Worm (Caenorhabditis elegans) whole organism, L3 larva: ENCODE measurements around the gene cht-1.
A peak's percentile ranks its signal among the peaks of the same experiment; 100 is the strongest.

Source experiments
- R02D3.7 ChIP-seq: fragments of 150-350 bp; optimal IDR thresholded peaks from 2 replicates; lab custom pipeline; 2014; ENCODE audit warnings: missing biosample characterization, missing genetic modification characterization
- ZK546.5 ChIP-seq: sonication (generic microtip); optimal IDR thresholded peaks from 2 replicates; lab custom pipeline; 2017; ENCODE audit warnings: missing biosample characterization, missing genetic modification characterization
- aly-2 ChIP-seq: fragments of 150-350 bp; optimal IDR thresholded peaks from 2 replicates; lab custom pipeline; 2014; ENCODE audit warnings: missing biosample characterization, missing genetic modification characterization
- ama-1 ChIP-seq: fragments of 150-350 bp; optimal IDR thresholded peaks from 2 replicates; lab custom pipeline; 2018
- ceh-16 ChIP-seq: sonication (generic microtip); optimal IDR thresholded peaks from 2 replicates; lab custom pipeline; 2017; ENCODE audit warnings: missing biosample characterization, missing genetic modification characterization
- ceh-28 ChIP-seq: fragments of 150-350 bp; optimal IDR thresholded peaks from 2 replicates; lab custom pipeline; 2014; ENCODE audit warnings: missing biosample characterization, missing genetic modification reagents, missing genetic modification characterization
- ceh-82 ChIP-seq: fragments of 150-350 bp; optimal IDR thresholded peaks from 2 replicates; lab custom pipeline; 2014; ENCODE audit warnings: missing biosample characterization, missing genetic modification characterization
- ceh-9 ChIP-seq: sonication (generic microtip); optimal IDR thresholded peaks from 2 replicates; lab custom pipeline; 2018; ENCODE audit warnings: missing biosample characterization, missing genetic modification characterization
- daf-12 ChIP-seq: fragments of 150-350 bp; optimal IDR thresholded peaks from 2 replicates; lab custom pipeline; 2014; ENCODE audit warnings: missing biosample characterization, missing genetic modification reagents, missing genetic modification characterization
- egl-27 ChIP-seq: sonication (generic microtip); optimal IDR thresholded peaks from 4 replicates; lab custom pipeline; 2017; ENCODE audit warnings: missing biosample characterization, missing genetic modification reagents, missing genetic modification characterization
- egl-5 ChIP-seq: fragments of 150-350 bp; optimal IDR thresholded peaks from 2 replicates; lab custom pipeline; 2017; ENCODE audit warnings: missing biosample characterization, missing genetic modification reagents, missing genetic modification characterization, inconsistent platforms
- elt-1 ChIP-seq: fragments of 150-350 bp; optimal IDR thresholded peaks from 2 replicates; lab custom pipeline; 2014; ENCODE audit warnings: missing biosample characterization, missing genetic modification characterization
- elt-2 ChIP-seq: sonication (generic microtip); optimal IDR thresholded peaks from 2 replicates; lab custom pipeline; 2016; ENCODE audit warnings: missing genetic modification reagents, mild to moderate bottlenecking, missing genetic modification characterization, missing compliant biosample characterization
- elt-3 ChIP-seq, 3 experiments: fragments of 150-350 bp in 1 of 3; sonication (generic microtip) in 2 of 3; optimal IDR thresholded peaks; 2 replicates in 2 of 3; 4 replicates in 1 of 3; lab custom pipeline; 2014 to 2017; ENCODE audit warnings: missing biosample characterization in 3 of 3, missing genetic modification characterization in 3 of 3
- eor-1 ChIP-seq, 2 experiments: fragments of 150-350 bp; optimal IDR thresholded peaks; 2 replicates each; lab custom pipeline; 2014 to 2018; ENCODE audit warnings: missing biosample characterization in 2 of 2, missing genetic modification characterization in 2 of 2
- fkh-10 ChIP-seq: sonication (generic microtip); optimal IDR thresholded peaks from 2 replicates; lab custom pipeline; 2017; ENCODE audit warnings: missing biosample characterization, missing genetic modification reagents, missing genetic modification characterization
- fkh-2 ChIP-seq: fragments of 150-350 bp; optimal IDR thresholded peaks from 2 replicates; lab custom pipeline; 2014; ENCODE audit warnings: missing biosample characterization, missing genetic modification reagents, missing genetic modification characterization
- fos-1 ChIP-seq: fragments of 150-350 bp; optimal IDR thresholded peaks from 2 replicates; lab custom pipeline; 2014; ENCODE audit warnings: missing biosample characterization, missing genetic modification characterization
- hmg-11 ChIP-seq: sonication (generic microtip); optimal IDR thresholded peaks from 2 replicates; lab custom pipeline; 2016; ENCODE audit warnings: missing genetic modification characterization, missing compliant biosample characterization
- jun-1 ChIP-seq: fragments of 150-350 bp; optimal IDR thresholded peaks from 2 replicates; lab custom pipeline; 2014; ENCODE audit warnings: missing biosample characterization, missing genetic modification reagents, missing genetic modification characterization
- lin-15B ChIP-seq: fragments of 150-350 bp; optimal IDR thresholded peaks from 2 replicates; lab custom pipeline; 2014; ENCODE audit warnings: missing biosample characterization, missing genetic modification characterization
- lin-39 ChIP-seq: fragments of 150-350 bp; optimal IDR thresholded peaks from 2 replicates; lab custom pipeline; 2018; ENCODE audit warnings: missing biosample characterization, missing genetic modification reagents, missing genetic modification characterization
- lsy-12 ChIP-seq: sonication (generic microtip); optimal IDR thresholded peaks from 2 replicates; lab custom pipeline; 2016; ENCODE audit warnings: mild to moderate bottlenecking, missing genetic modification characterization, missing compliant biosample characterization
- mdl-1 ChIP-seq: fragments of 150-350 bp; optimal IDR thresholded peaks from 2 replicates; lab custom pipeline; 2014; ENCODE audit warnings: missing biosample characterization, missing genetic modification characterization
- mml-1 ChIP-seq: fragments of 150-350 bp; sonication (generic microtip); optimal IDR thresholded peaks from 3 replicates; lab custom pipeline; 2014; ENCODE audit warnings: missing biosample characterization, missing genetic modification characterization
- nfya-1 ChIP-seq: sonication (generic microtip); optimal IDR thresholded peaks from 2 replicates; lab custom pipeline; 2017; ENCODE audit warnings: missing genetic modification characterization, mild to moderate bottlenecking, missing compliant biosample characterization, antibody characterized with exemption, moderate library complexity; ENCODE audit not compliant: insufficient read depth
- nhr-11 ChIP-seq: fragments of 150-350 bp; optimal IDR thresholded peaks from 2 replicates; lab custom pipeline; 2014; ENCODE audit warnings: missing biosample characterization, missing genetic modification characterization
- nhr-12 ChIP-seq: fragments of 150-350 bp; optimal IDR thresholded peaks from 2 replicates; lab custom pipeline; 2014; ENCODE audit warnings: missing biosample characterization, missing genetic modification characterization
- nhr-23 ChIP-seq: fragments of 150-350 bp; optimal IDR thresholded peaks from 2 replicates; lab custom pipeline; 2014; ENCODE audit warnings: missing biosample characterization, missing genetic modification reagents, missing genetic modification characterization
- nhr-237 ChIP-seq: fragments of 150-350 bp; optimal IDR thresholded peaks from 2 replicates; lab custom pipeline; 2014; ENCODE audit warnings: missing biosample characterization, missing genetic modification characterization
- nhr-25 ChIP-seq: sonication (generic microtip); optimal IDR thresholded peaks from 2 replicates; lab custom pipeline; 2017; ENCODE audit warnings: missing biosample characterization, missing genetic modification characterization
- nhr-28 ChIP-seq: fragments of 150-350 bp; optimal IDR thresholded peaks from 2 replicates; lab custom pipeline; 2014; ENCODE audit warnings: missing biosample characterization, missing genetic modification characterization
- nhr-43 ChIP-seq: sonication (generic microtip); optimal IDR thresholded peaks from 2 replicates; lab custom pipeline; 2016; ENCODE audit warnings: mild to moderate bottlenecking, missing genetic modification characterization, missing compliant biosample characterization; ENCODE audit not compliant: poor library complexity, severe bottlenecking
- nhr-67 ChIP-seq: fragments of 150-350 bp; optimal IDR thresholded peaks from 2 replicates; lab custom pipeline; 2014; ENCODE audit warnings: missing biosample characterization, missing genetic modification characterization
- nhr-76 ChIP-seq: fragments of 150-350 bp; sonication (generic microtip); optimal IDR thresholded peaks from 5 replicates; lab custom pipeline; 2014; ENCODE audit warnings: missing biosample characterization, missing genetic modification characterization
- nhr-77 ChIP-seq: fragments of 150-350 bp; optimal IDR thresholded peaks from 2 replicates; lab custom pipeline; 2014; ENCODE audit warnings: missing biosample characterization, missing genetic modification characterization
- pha-4 ChIP-seq: fragments of 150-350 bp; optimal IDR thresholded peaks from 2 replicates; lab custom pipeline; 2014; ENCODE audit warnings: missing biosample characterization, missing genetic modification reagents, missing genetic modification characterization
- pqm-1 ChIP-seq: fragments of 150-350 bp; optimal IDR thresholded peaks from 2 replicates; lab custom pipeline; 2017; ENCODE audit warnings: missing biosample characterization, missing genetic modification characterization, inconsistent platforms
- sea-2 ChIP-seq: fragments of 150-350 bp; sonication (generic microtip); optimal IDR thresholded peaks from 4 replicates; lab custom pipeline; 2014; ENCODE audit warnings: missing biosample characterization, missing genetic modification reagents, missing genetic modification characterization
- skn-1 ChIP-seq: fragments of 150-350 bp; optimal IDR thresholded peaks from 2 replicates; lab custom pipeline; 2014; ENCODE audit warnings: missing biosample characterization, missing genetic modification characterization
- snpc-4 ChIP-seq: fragments of 150-350 bp; optimal IDR thresholded peaks from 2 replicates; lab custom pipeline; 2014; ENCODE audit warnings: missing biosample characterization, missing genetic modification characterization
- tbx-2 ChIP-seq: sonication (generic microtip); optimal IDR thresholded peaks from 2 replicates; lab custom pipeline; 2016; ENCODE audit warnings: mild to moderate bottlenecking, missing genetic modification characterization, missing compliant biosample characterization
- unc-39 ChIP-seq: sonication (generic microtip); optimal IDR thresholded peaks from 4 replicates; lab custom pipeline; 2017; ENCODE audit warnings: missing biosample characterization, missing genetic modification characterization
- unc-62 ChIP-seq: fragments of 150-350 bp; sonication (generic microtip); optimal IDR thresholded peaks from 4 replicates; lab custom pipeline; 2014; ENCODE audit warnings: missing biosample characterization, missing genetic modification reagents, missing genetic modification characterization
- zag-1 ChIP-seq: fragments of 150-350 bp; optimal IDR thresholded peaks from 2 replicates; lab custom pipeline; 2014; ENCODE audit warnings: missing biosample characterization, missing genetic modification characterization
- ztf-11 ChIP-seq: fragments of 150-350 bp; optimal IDR thresholded peaks from 2 replicates; lab custom pipeline; 2014; ENCODE audit warnings: missing biosample characterization, missing genetic modification characterization
- ztf-4 ChIP-seq: fragments of 150-350 bp; optimal IDR thresholded peaks from 2 replicates; lab custom pipeline; 2014; ENCODE audit warnings: missing biosample characterization, missing genetic modification characterization

The cht-1 gene

ce11 chrX:3374642-3375041, 25.2 kb downstream of the cht-1 start, which contains the start of gene clc-3:
Gene clc-3 (minus strand): TSS chrX:3374742.
- no peak for TF ChIP-seq daf-12 (tag; lab: Kevin White, UChicago)
- TF ChIP-seq lin-15B (tag; lab: Kevin White, UChicago) = no peak
- no peak for TF ChIP-seq ZK546.5 (tag; lab: Kevin White, UChicago)
- no peak for TF ChIP-seq fkh-10 (GFP tag; lab: Kevin White, UChicago)
- no peak for TF ChIP-seq elt-3 (tag; optimal IDR thresholded peaks at IDR 0.05; lab: Kevin White, UChicago)
- no peak for TF ChIP-seq mml-1 (tag; lab: Kevin White, UChicago)
- TF ChIP-seq R02D3.7 (tag; lab: Kevin White, UChicago) = no peak
- no peak for TF ChIP-seq snpc-4 (tag; lab: Kevin White, UChicago)
- no peak for TF ChIP-seq ztf-11
- no peak for TF ChIP-seq jun-1 (tag; lab: Kevin White, UChicago)
- no peak for TF ChIP-seq aly-2 (tag; lab: Kevin White, UChicago)
- TF ChIP-seq ztf-4 (tag; lab: Kevin White, UChicago) = no peak

- TF ChIP-seq ceh-16 (no peak), ZK546.5 (tag; lab: Kevin White, UChicago) (no peak), skn-1 (no peak), lin-15B (tag; lab: Kevin White, UChicago) (no peak), egl-27 (tag; lab: Kevin White, UChicago) (peak; percentile 38), elt-3 (tag; optimal IDR thresholded peaks at IDR 0.05; lab: Kevin White, UChicago) (no peak), nhr-25 (tag; lab: Kevin White, UChicago) (no peak), tbx-2 (peak; percentile 65), nhr-77 (no peak), jun-1 (tag; lab: Kevin White, UChicago) (peak; percentile 44), nhr-76 (tag; lab: Kevin White, UChicago) (no peak), lin-39 (tag; lab: Kevin White, UChicago) (peak; percentile 22), ztf-4 (tag; lab: Kevin White, UChicago) (peak; percentile 17), ceh-82 (tag; lab: Kevin White, UChicago) (no peak), zag-1 (tag; lab: Kevin White, UChicago) (no peak), nhr-43 (peak; percentile 61), elt-2 (tag; lab: Kevin White, UChicago) (peak; percentile 43), pqm-1 (peak; percentile 38), nhr-67 (tag; lab: Kevin White, UChicago) (no peak), hmg-11 (tag; lab: Kevin White, UChicago) (peak; percentile 74), mml-1 (tag; lab: Kevin White, UChicago) (no peak), eor-1 (tag; optimal IDR thresholded peaks at IDR 0.05; lab: Kevin White, UChicago) (no peak), ceh-9 (tag; lab: Kevin White, UChicago) (no peak), ama-1 (lab: Kevin White, UChicago) (no peak), elt-1 (tag; lab: Kevin White, UChicago) (no peak), fkh-10 (GFP tag; lab: Kevin White, UChicago) (peak; percentile 4), snpc-4 (tag; lab: Kevin White, UChicago) (no peak), mdl-1 (tag; lab: Kevin White, UChicago) (no peak), fkh-2 (tag; lab: Kevin White, UChicago) (no peak), unc-39 (tag; lab: Kevin White, UChicago) (no peak), unc-62 (GFP tag; lab: Kevin White, UChicago) (no peak), nhr-23 (tag; lab: Kevin White, UChicago) (peak; percentile 54), nhr-11 (tag; lab: Kevin White, UChicago) (no peak), lsy-12 (peak; percentile 54), nhr-12 (tag; lab: Kevin White, UChicago) (no peak), nhr-237 (no peak), aly-2 (tag; lab: Kevin White, UChicago) (no peak), ceh-28 (tag; lab: Kevin White, UChicago) (no peak), sea-2 (GFP tag; lab: Kevin White, UChicago) (no peak), nhr-28 (tag; lab: Kevin White, UChicago) (no peak), fos-1 (tag; lab: Kevin White, UChicago) (no peak), ztf-11 (no peak), egl-5 (tag; lab: Kevin White, UChicago) (peak; percentile 31), daf-12 (tag; lab: Kevin White, UChicago) (no peak), R02D3.7 (tag; lab: Kevin White, UChicago) (no peak), pha-4 (peak; percentile 67), nfya-1 (tag; lab: Kevin White, UChicago) (peak; percentile 57)
Observed at ce11 chrX:3371264-3371663, 28.6 kb downstream of the cht-1 start.
